Worm (Caenorhabditis elegans): Measurements from ENCODE around the gene clp-7.

The clp-7 gene

ce11 chrIV:1385915-1386314, 59.9 kb downstream of the clp-7 start, which contains the start of gene nhr-41:
nhr-41 (plus strand) TSS chrIV:1386215.
- TF ChIP-seq W03F9.2 (tag; optimal IDR thresholded peaks at IDR 0.05) (no peak), dao-5 (tag; optimal IDR thresholded peaks at IDR 0.05) (no peak), him-1 (tag; optimal IDR thresholded peaks at IDR 0.05) (no peak)

- TF ChIP-seq him-1 (tag; optimal IDR thresholded peaks at IDR 0.05) = no peak
- TF ChIP-seq dao-5 (tag; optimal IDR thresholded peaks at IDR 0.05) = no peak
- TF ChIP-seq W03F9.2 (tag; optimal IDR thresholded peaks at IDR 0.05) = no peak
Measured at ce11 chrIV:1385500-1385899, 60.3 kb downstream of the clp-7 start.

All from whole organism, L4/young adult.